Fruit fly (Drosophila melanogaster) Kc167 (cell line): ENCODE measurements around the gene brv3.

Experiments
- Myc ChIP-seq: fragments of >200 bp; optimal IDR thresholded peaks from 2 replicates; lab custom pipeline; 2017; ENCODE audit warnings: missing external identifiers
- Sin3A ChIP-seq: fragments of >200 bp; optimal IDR thresholded peaks from 2 replicates; lab custom pipeline; 2018; ENCODE audit warnings: missing external identifiers
- h ChIP-seq: fragments of >200 bp; optimal IDR thresholded peaks from 3 replicates; lab custom pipeline; 2018; ENCODE audit warnings: missing external identifiers
- insv ChIP-seq: fragments of >200 bp; optimal IDR thresholded peaks from 3 replicates; lab custom pipeline; 2018; ENCODE audit warnings: missing external identifiers
- psq ChIP-seq: fragments of >200 bp; optimal IDR thresholded peaks from 2 replicates; lab custom pipeline; 2017; ENCODE audit warnings: missing external identifiers

- no peak for TF ChIP-seq Sin3A
- no peak for TF ChIP-seq insv
- TF ChIP-seq psq (lab: Kevin White, UChicago) = no peak
- no peak for TF ChIP-seq h (lab: Kevin White, UChicago)
- TF ChIP-seq Myc (lab: Kevin White, UChicago) = no peak
Measured at dm6 chrX:2647950-2648613, 23.7 kb upstream of the brv3 start.
